Worm (Caenorhabditis elegans) whole organism, L4 larva: Measurements from ENCODE around the gene B0244.6.

ENCODE experiments used
- F44E2.7 ChIP-seq: fragments of 200-800 bp; sonication (Bioruptor generic); IDR thresholded peaks from 2 replicates; pipeline ENCODE4 v2.1.2; 2022; ENCODE audit warnings: missing genetic modification characterization, missing compliant biosample characterization
- F49E8.2 ChIP-seq: sonication (generic microtip); optimal IDR thresholded peaks from 2 replicates; lab custom pipeline; 2016; ENCODE audit warnings: missing compliant biosample characterization, mild to moderate bottlenecking, missing genetic modification characterization, borderline replicate concordance
- R02D3.7 ChIP-seq: fragments of 150-350 bp; sonication (generic microtip); optimal IDR thresholded peaks from 3 replicates; lab custom pipeline; 2014; ENCODE audit warnings: missing biosample characterization, missing genetic modification characterization
- Y105C5A.15 ChIP-seq: fragments of 200-800 bp; sonication (Bioruptor generic); IDR thresholded peaks from 2 replicates; pipeline ENCODE4 v1.3.6; 2022; ENCODE audit warnings: missing genetic modification characterization, missing compliant biosample characterization
- Y48G9A.11 ChIP-seq: fragments of 200-800 bp; sonication (Bioruptor generic); IDR thresholded peaks from 2 replicates; pipeline ENCODE4 v1.3.6; 2022; ENCODE audit warnings: missing genetic modification reagents, missing genetic modification characterization, missing compliant biosample characterization
- aha-1 ChIP-seq: fragments of 150-350 bp; peaks from one replicate; lab custom pipeline; 2014; ENCODE audit warnings: missing biosample characterization, missing genetic modification characterization
- ama-1 ChIP-seq: fragments of 150-350 bp; optimal IDR thresholded peaks from 2 replicates; lab custom pipeline; 2014; ENCODE audit warnings: inconsistent platforms, mixed read lengths
- arid-1 ChIP-seq: fragments of 200-800 bp; sonication (Bioruptor generic); conservative IDR thresholded peaks from 2 replicates; pipeline ENCODE4 v1.3.6; 2022; ENCODE audit warnings: missing genetic modification reagents, missing genetic modification characterization, missing compliant biosample characterization
- ceh-20 ChIP-seq: fragments of 200-800 bp; sonication (Bioruptor generic); IDR thresholded peaks from 2 replicates; pipeline ENCODE4 v1.3.6; 2022; ENCODE audit warnings: missing genetic modification reagents, missing genetic modification characterization, missing compliant biosample characterization
- ceh-32 ChIP-seq: sonication (generic microtip); optimal IDR thresholded peaks from 2 replicates; lab custom pipeline; 2016; ENCODE audit warnings: mild to moderate bottlenecking, missing genetic modification characterization, missing compliant biosample characterization; ENCODE audit not compliant: poor library complexity
- ceh-44 ChIP-seq: fragments of 200-800 bp; sonication (Bioruptor generic); IDR thresholded peaks from 2 replicates; pipeline ENCODE4 v1.3.6; 2022; ENCODE audit warnings: missing genetic modification reagents, missing genetic modification characterization, missing compliant biosample characterization
- ceh-82 ChIP-seq: sonication (generic microtip); optimal IDR thresholded peaks from 2 replicates; lab custom pipeline; 2017; ENCODE audit warnings: missing biosample characterization, missing genetic modification characterization
- cey-2 ChIP-seq: sonication (generic microtip); optimal IDR thresholded peaks from 3 replicates; lab custom pipeline; 2017; ENCODE audit warnings: missing genetic modification characterization, mild to moderate bottlenecking, missing compliant biosample characterization, antibody characterized with exemption, borderline replicate concordance; ENCODE audit not compliant: insufficient read depth
- ctbp-1 ChIP-seq: fragments of 200-800 bp; sonication (Bioruptor generic); IDR thresholded peaks from 2 replicates; pipeline ENCODE4 v1.3.6; 2022; ENCODE audit warnings: missing genetic modification reagents, missing genetic modification characterization, missing compliant biosample characterization
- dmd-6 ChIP-seq: fragments of 200-800 bp; sonication (Bioruptor generic); IDR thresholded peaks from 2 replicates; pipeline ENCODE4 v1.3.6; 2022; ENCODE audit warnings: missing genetic modification reagents, missing genetic modification characterization, missing compliant biosample characterization
- dmd-8 ChIP-seq: fragments of 200-800 bp; sonication (Bioruptor generic); IDR thresholded peaks from 2 replicates; pipeline ENCODE4 v1.3.6; 2022; ENCODE audit warnings: missing genetic modification characterization, missing compliant biosample characterization
- dmd-9 ChIP-seq: fragments of 200-800 bp; sonication (Bioruptor generic); IDR thresholded peaks from 2 replicates; pipeline ENCODE4 v1.3.6; 2022; ENCODE audit warnings: missing genetic modification reagents, missing genetic modification characterization, missing compliant biosample characterization
- dve-1 ChIP-seq: sonication (generic microtip); optimal IDR thresholded peaks from 2 replicates; lab custom pipeline; 2017; ENCODE audit warnings: antibody characterized with exemption, mild to moderate bottlenecking, missing genetic modification characterization, missing compliant biosample characterization; ENCODE audit not compliant: insufficient read depth
- egl-27 ChIP-seq: sonication (generic microtip); optimal IDR thresholded peaks from 3 replicates; lab custom pipeline; 2017; ENCODE audit warnings: missing biosample characterization, missing genetic modification reagents, missing genetic modification characterization
- gei-8 ChIP-seq: fragments of 200-800 bp; sonication (Bioruptor generic); optimal IDR thresholded peaks from 2 replicates; lab custom pipeline; 2018; ENCODE audit warnings: mild to moderate bottlenecking, missing genetic modification characterization, missing compliant biosample characterization
- hlh-30 ChIP-seq: sonication (generic microtip); optimal IDR thresholded peaks from 2 replicates; lab custom pipeline; 2017; ENCODE audit warnings: antibody characterized with exemption, mild to moderate bottlenecking, missing genetic modification characterization, missing compliant biosample characterization; ENCODE audit not compliant: insufficient read depth
- jun-1 ChIP-seq: fragments of 150-350 bp; optimal IDR thresholded peaks from 2 replicates; lab custom pipeline; 2014; ENCODE audit warnings: missing biosample characterization, missing genetic modification reagents, missing genetic modification characterization
- lim-7 ChIP-seq: fragments of 200-800 bp; sonication (Bioruptor generic); IDR thresholded peaks from 2 replicates; pipeline ENCODE4 v1.3.6; 2022; ENCODE audit warnings: missing genetic modification characterization, missing compliant biosample characterization
- lin-13 ChIP-seq: fragments of 150-350 bp; optimal IDR thresholded peaks from 2 replicates; lab custom pipeline; 2014; ENCODE audit warnings: missing biosample characterization, missing genetic modification reagents, missing genetic modification characterization
- lin-38 ChIP-seq: fragments of 200-800 bp; sonication (Bioruptor generic); IDR thresholded peaks from 2 replicates; pipeline ENCODE4 v1.3.6; 2022; ENCODE audit warnings: missing genetic modification reagents, missing genetic modification characterization, missing compliant biosample characterization
- lin-39 ChIP-seq: fragments of 150-350 bp; optimal IDR thresholded peaks from 2 replicates; lab custom pipeline; 2014; ENCODE audit warnings: missing biosample characterization, missing genetic modification reagents, missing genetic modification characterization
- lsy-2 ChIP-seq, 2 experiments: fragments of 150-350 bp in 1 of 2; sonication (generic microtip) in 1 of 2; optimal IDR thresholded peaks; 2 replicates each; lab custom pipeline; 2014 to 2017; ENCODE audit warnings: missing biosample characterization in 2 of 2, missing genetic modification characterization in 2 of 2
- mdl-1 ChIP-seq, 2 experiments: fragments of 150-350 bp in 1 of 2; sonication (generic microtip) in 1 of 2; optimal IDR thresholded peaks; 2 replicates each; lab custom pipeline; 2014 to 2017; ENCODE audit warnings: missing biosample characterization in 2 of 2, missing genetic modification characterization in 2 of 2
- mep-1 ChIP-seq: fragments of 150-350 bp; sonication (generic microtip); optimal IDR thresholded peaks from 3 replicates; lab custom pipeline; 2014; ENCODE audit warnings: missing biosample characterization, missing genetic modification characterization
- mes-2 ChIP-seq: sonication (generic microtip); optimal IDR thresholded peaks from 2 replicates; lab custom pipeline; 2016; ENCODE audit warnings: missing genotype, mild to moderate bottlenecking, missing genetic modification characterization, missing compliant biosample characterization; ENCODE audit not compliant: poor library complexity, severe bottlenecking
- mxl-2 ChIP-seq: fragments of 200-800 bp; sonication (Bioruptor generic); conservative IDR thresholded peaks from 2 replicates; pipeline ENCODE4 v1.3.6; 2022; ENCODE audit warnings: missing genetic modification reagents, missing genetic modification characterization, missing compliant biosample characterization
- nhr-102 ChIP-seq: sonication (generic microtip); optimal IDR thresholded peaks from 2 replicates; lab custom pipeline; 2016; ENCODE audit warnings: mild to moderate bottlenecking, missing genetic modification characterization, moderate library complexity, missing compliant biosample characterization
- nhr-41 ChIP-seq: fragments of 200-800 bp; sonication (Bioruptor generic); IDR thresholded peaks from 2 replicates; pipeline ENCODE4 v1.3.6; 2022; ENCODE audit warnings: missing genetic modification reagents, missing genetic modification characterization, missing compliant biosample characterization
- nhr-42 ChIP-seq: fragments of 200-800 bp; sonication (Bioruptor generic); IDR thresholded peaks from 2 replicates; pipeline ENCODE4 v1.3.6; 2022; ENCODE audit warnings: missing genetic modification characterization, missing compliant biosample characterization
- nhr-76 ChIP-seq: fragments of 150-350 bp; optimal IDR thresholded peaks from 2 replicates; lab custom pipeline; 2014; ENCODE audit warnings: missing biosample characterization, missing genetic modification characterization
- rbr-2 ChIP-seq: sonication (generic microtip); optimal IDR thresholded peaks from 2 replicates; lab custom pipeline; 2016; ENCODE audit warnings: missing genotype, missing genetic modification characterization, missing compliant biosample characterization
- sdz-12 ChIP-seq: fragments of 200-800 bp; sonication (Bioruptor generic); optimal IDR thresholded peaks from 2 replicates; lab custom pipeline; 2018; ENCODE audit warnings: mild to moderate bottlenecking, missing genetic modification characterization, missing compliant biosample characterization
- snpc-1.2 ChIP-seq: fragments of 200-800 bp; sonication (Bioruptor generic); IDR thresholded peaks from 2 replicates; pipeline ENCODE4 v1.3.6; 2022; ENCODE audit warnings: missing genetic modification reagents, missing genetic modification characterization, missing compliant biosample characterization
- spr-3 ChIP-seq: fragments of 200-800 bp; sonication (Bioruptor generic); optimal IDR thresholded peaks from 2 replicates; lab custom pipeline; 2018; ENCODE audit warnings: mild to moderate bottlenecking, missing genetic modification characterization, missing compliant biosample characterization
- unc-130 ChIP-seq: sonication (generic microtip); optimal IDR thresholded peaks from 2 replicates; lab custom pipeline; 2016; ENCODE audit warnings: missing genetic modification reagents, missing genetic modification characterization, missing compliant biosample characterization
- unc-39 ChIP-seq: sonication (generic microtip); optimal IDR thresholded peaks from 2 replicates; lab custom pipeline; 2017; ENCODE audit warnings: missing biosample characterization, missing genetic modification characterization
- unc-62 ChIP-seq, 3 experiments: fragments of 150-350 bp in 1 of 3; sonication (generic microtip); optimal IDR thresholded peaks in 2 of 3; peaks in 1 of 3; 1 replicate in 1 of 3; 2 replicates in 2 of 3; lab custom pipeline; 2014 to 2017; ENCODE audit warnings: missing biosample characterization in 3 of 3, missing genetic modification characterization in 3 of 3, missing genetic modification reagents in 3 of 3, missing genotype in 1 of 3
- zfp-2 ChIP-seq: sonication (generic microtip); optimal IDR thresholded peaks from 2 replicates; lab custom pipeline; 2016; ENCODE audit warnings: mild to moderate bottlenecking, missing genetic modification characterization, missing compliant biosample characterization
- zfp-3 ChIP-seq: fragments of 200-800 bp; sonication (Bioruptor generic); conservative IDR thresholded peaks from 2 replicates; pipeline ENCODE4 v1.3.6; 2022; ENCODE audit warnings: missing genetic modification reagents, missing genetic modification characterization, missing compliant biosample characterization
- zip-2 ChIP-seq: fragments of 150-350 bp; optimal IDR thresholded peaks from 2 replicates; lab custom pipeline; 2014; ENCODE audit warnings: missing biosample characterization, missing genetic modification characterization
- ztf-11 ChIP-seq: fragments of 150-350 bp; optimal IDR thresholded peaks from 2 replicates; lab custom pipeline; 2014; ENCODE audit warnings: missing biosample characterization, missing genetic modification characterization

B0244.6 gene

DNA sequence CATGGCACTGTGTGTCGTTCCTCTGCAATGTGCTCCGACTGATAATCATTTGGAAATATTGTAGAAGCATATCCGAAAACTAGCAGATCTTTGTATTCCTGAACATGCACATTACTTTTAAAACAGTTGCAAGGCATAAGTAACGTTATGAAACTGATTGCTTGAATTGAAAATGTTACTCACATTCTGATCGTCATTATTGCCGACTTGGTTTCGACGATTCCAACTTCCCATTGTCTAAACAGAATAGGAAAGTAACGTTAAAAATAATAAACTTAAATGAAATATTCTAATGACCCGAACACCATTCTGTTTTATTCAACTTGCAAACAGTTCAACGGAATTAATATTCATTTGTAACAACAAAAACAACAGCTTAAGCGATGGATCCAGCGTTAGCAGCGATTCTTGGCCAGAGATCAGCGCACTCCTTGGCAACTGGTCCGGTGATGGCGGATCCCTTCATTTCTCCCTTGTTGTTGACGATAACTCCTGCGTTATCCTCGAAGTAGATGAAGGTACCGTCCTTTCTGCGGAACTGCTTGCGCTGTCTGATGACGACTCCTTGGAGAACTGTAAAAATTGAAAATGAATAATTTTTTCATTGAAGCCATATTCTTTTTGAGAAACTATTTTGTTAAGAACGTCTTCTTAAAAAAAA is 32.5 kb upstream of the B0244.6 start, which contains the start of gene swp-1:
Gene swp-1 (minus strand): TSS at position 298 of the 661 bp plus-strand sequence.
- no peak for TF ChIP-seq ceh-20 (GFP tag; lab: Robert Waterston, UW)
- no peak for TF ChIP-seq nhr-102 (tag; lab: Kevin White, UChicago)
- 0 out of 2 replicates have a peak, but pooled peaks have one; percentile 12 for TF ChIP-seq zfp-3
- no peak for TF ChIP-seq dmd-6 (GFP tag; lab: Robert Waterston, UW)
- no peak for TF ChIP-seq jun-1 (tag; lab: Kevin White, UChicago)
- no peak for TF ChIP-seq dve-1 (tag; lab: Kevin White, UChicago)
- no peak for TF ChIP-seq nhr-42 (GFP tag; lab: Robert Waterston, UW)
- TF ChIP-seq unc-39: no peak
- no peak for TF ChIP-seq nhr-76 (tag; lab: Kevin White, UChicago)
- peak; percentile 48 for TF ChIP-seq lin-38
- peak; percentile 35; the same call in 1 of the 2 replicates for TF ChIP-seq ctbp-1 (GFP tag; lab: Robert Waterston, UW)
- TF ChIP-seq zip-2: no peak
- TF ChIP-seq unc-62 (GFP tag; optimal IDR thresholded peaks at IDR 0.05 in 1 of 2; lab: Kevin White, UChicago): peak in 1 of 2 experiments; percentile 72
- no peak for TF ChIP-seq unc-62 (tag; optimal IDR thresholded peaks at IDR 0.05; lab: Kevin White, UChicago)
- TF ChIP-seq dmd-9 (GFP tag; lab: Robert Waterston, UW): no peak
- peak; percentile 3; the same call in 1 of the 2 replicates for TF ChIP-seq Y105C5A.15 (GFP tag; lab: Robert Waterston, UW)
- TF ChIP-seq ama-1 (lab: Kevin White, UChicago): peak; percentile 51
- no peak for TF ChIP-seq lin-39
- TF ChIP-seq ceh-32 (tag; lab: Kevin White, UChicago): no peak
- no peak for TF ChIP-seq spr-3 (GFP tag; lab: Kevin White, UChicago)
- TF ChIP-seq ceh-82 (tag; lab: Kevin White, UChicago): no peak
- peak; percentile 70 for TF ChIP-seq arid-1
- no peak for TF ChIP-seq lsy-2 (tag; optimal IDR thresholded peaks at IDR 0.05; lab: Kevin White, UChicago)
- peak; percentile 5 for TF ChIP-seq unc-130 (GFP tag; lab: Kevin White, UChicago)
- peak; percentile 33; the same call in 1 of the 2 replicates for TF ChIP-seq Y48G9A.11 (GFP tag; lab: Robert Waterston, UW)
- no peak for TF ChIP-seq cey-2 (tag; lab: Kevin White, UChicago)
- TF ChIP-seq F49E8.2: peak; percentile 70
- TF ChIP-seq lim-7 (GFP tag; lab: Robert Waterston, UW): 0 out of 2 replicates have a peak, but pooled peaks have one; percentile 6
- TF ChIP-seq snpc-1.2 (GFP tag; lab: Robert Waterston, UW): peak; percentile 48; the same call in 1 of the 2 replicates
- no peak for TF ChIP-seq gei-8 (GFP tag; lab: Kevin White, UChicago)
- 0 out of 2 replicates have a peak, but pooled peaks have one; percentile 19 for TF ChIP-seq dmd-8
- peak; percentile 59 for TF ChIP-seq aha-1 (tag; lab: Kevin White, UChicago)
- peak; percentile 20 for TF ChIP-seq R02D3.7 (tag; lab: Kevin White, UChicago)
- no peak for TF ChIP-seq nhr-41 (GFP tag; lab: Robert Waterston, UW)
- TF ChIP-seq mxl-2 (GFP tag; lab: Robert Waterston, UW): no peak

DNA sequence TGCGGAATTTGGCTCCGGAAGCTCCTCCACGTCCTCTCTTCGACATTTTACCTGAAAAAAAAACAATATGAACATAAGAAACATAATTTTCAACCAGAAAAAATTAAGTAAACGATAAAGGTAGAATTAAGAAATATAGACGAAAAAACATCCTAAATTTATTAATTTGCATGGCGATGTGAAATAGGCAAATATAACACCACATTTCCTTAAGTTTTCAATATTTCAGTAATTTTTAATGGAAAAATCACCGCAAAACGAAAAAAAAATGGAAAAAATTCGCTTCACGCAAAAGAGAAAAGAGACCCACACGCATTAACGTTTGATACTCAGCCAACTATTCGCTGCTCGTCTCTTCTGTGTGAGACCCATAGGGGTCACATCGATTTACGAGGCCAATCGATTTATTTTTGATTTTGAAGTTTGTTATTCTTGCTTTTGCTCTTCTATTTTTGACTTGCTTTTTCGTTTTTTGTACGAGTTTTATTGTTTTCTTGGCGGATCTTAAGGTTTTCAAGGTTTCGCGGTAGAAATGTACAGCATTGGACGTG is 31.7 kb upstream of the B0244.6 start, which contains the start of gene rpl-23:
Gene rpl-23 (minus strand): TSS at position 51 of the 551 bp plus-strand sequence.
- TF ChIP-seq lin-13 (GFP tag; lab: Kevin White, UChicago) (peak; percentile 90), sdz-12 (no peak), ama-1 (lab: Kevin White, UChicago) (peak; percentile 77), F44E2.7 (GFP tag; lab: Robert Waterston, UW) (no peak), arid-1 (peak; percentile 74; the same call in 1 of the 2 replicates), R02D3.7 (tag; lab: Kevin White, UChicago) (peak; percentile 96), lim-7 (GFP tag; lab: Robert Waterston, UW) (0 out of 2 replicates have a peak, but pooled peaks have one; percentile 52), mep-1 (tag; lab: Kevin White, UChicago) (peak; percentile 96), ztf-11 (tag; lab: Kevin White, UChicago) (no peak), rbr-2 (tag; lab: Kevin White, UChicago) (peak; percentile 83), ctbp-1 (GFP tag; lab: Robert Waterston, UW) (peak; percentile 49; the same call in 1 of the 2 replicates), mdl-1 (tag; optimal IDR thresholded peaks at IDR 0.05; lab: Kevin White, UChicago) (peak in 1 of 2 experiments; percentile 71), egl-27 (tag; lab: Kevin White, UChicago) (no peak), mes-2 (tag; lab: Kevin White, UChicago) (peak; percentile 92), zip-2 (peak; percentile 29), zfp-2 (tag; lab: Kevin White, UChicago) (peak; percentile 70), unc-62 (GFP tag; optimal IDR thresholded peaks at IDR 0.05 in 1 of 2; lab: Kevin White, UChicago) (peak in 1 of 2 experiments; percentile 21), unc-62 (tag; optimal IDR thresholded peaks at IDR 0.05; lab: Kevin White, UChicago) (no peak), hlh-30 (peak; percentile 92), ceh-44 (GFP tag; lab: Robert Waterston, UW) (peak; percentile 40; the same call in 1 of the 2 replicates), unc-130 (GFP tag; lab: Kevin White, UChicago) (peak; percentile 56)
